Worm (Caenorhabditis elegans): ENCODE measurements around the gene F20C5.7.

The F20C5.7 gene

DNA sequence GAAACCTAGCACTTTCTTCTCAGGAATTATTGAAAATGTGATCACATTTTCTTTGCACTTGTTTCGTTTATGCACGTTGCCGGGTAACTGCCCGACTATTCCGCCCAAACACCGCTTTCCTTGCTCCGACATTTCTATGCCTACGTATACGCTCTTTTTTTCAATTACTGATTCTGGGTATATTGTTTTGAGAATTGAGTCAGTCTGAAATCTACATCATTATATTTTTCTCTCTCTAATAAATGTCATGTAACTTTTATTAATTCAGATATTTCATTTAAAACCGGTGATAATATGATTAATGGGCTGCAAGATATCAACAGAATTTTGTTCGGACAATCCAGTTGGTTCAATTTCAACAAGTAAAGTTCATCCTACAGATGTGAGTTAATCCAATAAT is 48.1 kb downstream of the F20C5.7 start, which contains the start of gene ttll-11:
Gene ttll-11, plus strand, starts transcription at position 301 of the 400 bp plus-strand sequence.
- TF ChIP-seq ham-2 (GFP tag; optimal IDR thresholded peaks at IDR 0.05) = no peak
- no peak for TF ChIP-seq bed-3 (GFP tag; optimal IDR thresholded peaks at IDR 0.05)
- no peak for TF ChIP-seq unc-120 (tag; optimal IDR thresholded peaks at IDR 0.05; ENCODE audit: poor library complexity, severe bottlenecking)
- no peak for TF ChIP-seq elt-3 (tag; optimal IDR thresholded peaks at IDR 0.05)
- TF ChIP-seq zip-8 (tag; optimal IDR thresholded peaks at IDR 0.05) = no peak
- TF ChIP-seq ztf-11 (tag; optimal IDR thresholded peaks at IDR 0.05) = no peak
- TF ChIP-seq snpc-4 (tag; optimal IDR thresholded peaks at IDR 0.05) = no peak
- TF ChIP-seq ces-1 (GFP tag; optimal IDR thresholded peaks at IDR 0.05) = no peak
- no peak for TF ChIP-seq mls-2 (tag; optimal IDR thresholded peaks at IDR 0.05)
- TF ChIP-seq nhr-28 (tag; optimal IDR thresholded peaks at IDR 0.05) = no peak
- TF ChIP-seq nhr-12 (tag; optimal IDR thresholded peaks at IDR 0.05) = no peak
- no peak for TF ChIP-seq hlh-1 (tag; optimal IDR thresholded peaks at IDR 0.05)
- no peak for TF ChIP-seq unc-62 (GFP tag; optimal IDR thresholded peaks at IDR 0.05)
- TF ChIP-seq flh-1 (GFP tag; optimal IDR thresholded peaks at IDR 0.05) = no peak
- no peak for TF ChIP-seq sptf-1 (tag; optimal IDR thresholded peaks at IDR 0.05)
- TF ChIP-seq M03D4.4 (tag; optimal IDR thresholded peaks at IDR 0.05) = no peak
- TF ChIP-seq mab-5 (tag; optimal IDR thresholded peaks at IDR 0.05) = no peak
- no peak for TF ChIP-seq ceh-43 (GFP tag; optimal IDR thresholded peaks at IDR 0.05)
- no peak for TF ChIP-seq ceh-39 (tag; optimal IDR thresholded peaks at IDR 0.05)
- no peak for TF ChIP-seq mep-1 (tag; optimal IDR thresholded peaks at IDR 0.05)

All from whole organism, mixed stage, embryonic.